Worm (Caenorhabditis elegans) whole organism, L1 larva: ENCODE results near the gene set-17.

Experiments
- blmp-1 ChIP-seq: fragments of 150-350 bp; optimal IDR thresholded peaks from 2 replicates; lab custom pipeline; 2014; ENCODE audit warnings: missing biosample characterization, missing genetic modification characterization
- nhr-237 ChIP-seq: fragments of 150-350 bp; optimal IDR thresholded peaks from 2 replicates; lab custom pipeline; 2014; ENCODE audit warnings: missing biosample characterization, missing genetic modification characterization
- nhr-77 ChIP-seq: fragments of 150-350 bp; optimal IDR thresholded peaks from 2 replicates; lab custom pipeline; 2014; ENCODE audit warnings: missing biosample characterization, missing genetic modification characterization
- skn-1 ChIP-seq: fragments of 150-350 bp; optimal IDR thresholded peaks from 2 replicates; lab custom pipeline; 2014; ENCODE audit warnings: missing biosample characterization, missing genetic modification characterization
- unc-62 ChIP-seq: fragments of 150-350 bp; optimal IDR thresholded peaks from 2 replicates; lab custom pipeline; 2014; ENCODE audit warnings: missing biosample characterization, missing genetic modification reagents, missing genetic modification characterization

- TF ChIP-seq unc-62 (no peak), skn-1 (no peak), blmp-1 (tag; lab: Kevin White, UChicago) (no peak), nhr-77 (tag; lab: Kevin White, UChicago) (no peak), nhr-237 (tag; lab: Kevin White, UChicago) (no peak)
Measured at ce11 chrII:8933693-8934432, 6.4 kb downstream of the set-17 start, which contains the start of gene T21B10.3.
